Worm (Caenorhabditis elegans) whole organism, early embryonic: ENCODE results near the gene col-96.
A peak's percentile ranks its signal among the peaks of the same experiment; 100 is the strongest.

ENCODE experiments used
- B0310.2 ChIP-seq: sonication (generic microtip); optimal IDR thresholded peaks from 2 replicates; lab custom pipeline; 2016; ENCODE audit warnings: mild to moderate bottlenecking, missing genetic modification characterization, missing compliant biosample characterization
- F13C5.2 ChIP-seq: sonication (generic microtip); optimal IDR thresholded peaks from 2 replicates; lab custom pipeline; 2017; ENCODE audit warnings: mild to moderate bottlenecking, missing genetic modification characterization, inconsistent platforms, missing compliant biosample characterization
- aly-1 ChIP-seq: sonication (generic microtip); optimal IDR thresholded peaks from 2 replicates; lab custom pipeline; 2016; ENCODE audit warnings: missing genetic modification characterization, missing compliant biosample characterization
- ama-1 ChIP-seq: fragments of 150-350 bp; optimal IDR thresholded peaks from 2 replicates; lab custom pipeline; 2014
- ceh-13 ChIP-seq: fragments of 200-800 bp; sonication (Bioruptor generic); optimal IDR thresholded peaks from 2 replicates; lab custom pipeline; 2018; ENCODE audit warnings: mild to moderate bottlenecking, missing genetic modification characterization, missing compliant biosample characterization
- ceh-36 ChIP-seq: sonication (generic microtip); optimal IDR thresholded peaks from 2 replicates; lab custom pipeline; 2016; ENCODE audit warnings: missing genetic modification characterization, inconsistent platforms, missing compliant biosample characterization
- ets-7 ChIP-seq: sonication (generic microtip); optimal IDR thresholded peaks from 2 replicates; lab custom pipeline; 2016; ENCODE audit warnings: missing genotype, missing genetic modification characterization, missing compliant biosample characterization
- flt-1 ChIP-seq: fragments of 200-800 bp; sonication (Bioruptor generic); IDR thresholded peaks from 2 replicates; pipeline ENCODE4 v1.3.6; 2022; ENCODE audit warnings: missing genetic modification characterization, missing compliant biosample characterization
- hmbx-1 ChIP-seq: sonication (generic microtip); optimal IDR thresholded peaks from 2 replicates; lab custom pipeline; 2016; ENCODE audit warnings: mild to moderate bottlenecking, missing genetic modification characterization, missing compliant biosample characterization
- hmg-4 ChIP-seq: fragments of 200-800 bp; sonication (Bioruptor generic); optimal IDR thresholded peaks from 2 replicates; lab custom pipeline; 2018; ENCODE audit warnings: mild to moderate bottlenecking, missing genetic modification characterization, missing compliant biosample characterization
- hnd-1 ChIP-seq: sonication (generic microtip); optimal IDR thresholded peaks from 2 replicates; lab custom pipeline; 2016; ENCODE audit warnings: missing genetic modification characterization, missing compliant biosample characterization
- pes-1 ChIP-seq: fragments of 200-800 bp; sonication (Bioruptor generic); IDR thresholded peaks from 2 replicates; pipeline ENCODE4 v1.3.6; 2022; ENCODE audit warnings: missing genetic modification reagents, missing genetic modification characterization, missing compliant biosample characterization
- scrt-1 ChIP-seq: fragments of 200-800 bp; sonication (Bioruptor generic); IDR thresholded peaks from 2 replicates; pipeline ENCODE4 v1.3.6; 2022; ENCODE audit warnings: missing genetic modification characterization, missing compliant biosample characterization
- sea-1 ChIP-seq: fragments of 200-800 bp; sonication (Bioruptor generic); conservative IDR thresholded peaks from 2 replicates; pipeline ENCODE4 v1.3.6; 2022; ENCODE audit warnings: missing genetic modification characterization, missing compliant biosample characterization
- tbx-11 ChIP-seq: fragments of 200-800 bp; sonication (Bioruptor generic); IDR thresholded peaks from 2 replicates; pipeline ENCODE4 v1.3.6; 2022; ENCODE audit warnings: missing genetic modification characterization, missing compliant biosample characterization
- tbx-37 ChIP-seq: fragments of 200-800 bp; sonication (Bioruptor generic); conservative IDR thresholded peaks from 2 replicates; pipeline ENCODE4 v1.3.6; 2022; ENCODE audit warnings: missing genetic modification reagents, missing genetic modification characterization, missing compliant biosample characterization
- tra-4 ChIP-seq: sonication (generic microtip); optimal IDR thresholded peaks from 2 replicates; lab custom pipeline; 2017; ENCODE audit warnings: missing genetic modification characterization, missing compliant biosample characterization

The col-96 gene

ce11 chrIII:11694506-11694947 lies 12.0 kb downstream of the col-96 start:
- 0 out of 2 replicates have a peak, but pooled peaks have one; percentile 9 for TF ChIP-seq scrt-1 (GFP tag; lab: Robert Waterston, UW)
- TF ChIP-seq B0310.2 (tag; lab: Kevin White, UChicago), result no peak

- TF ChIP-seq hmbx-1, result no peak
- no peak for TF ChIP-seq aly-1
- no peak for TF ChIP-seq flt-1
- no peak for TF ChIP-seq B0310.2 (tag; lab: Kevin White, UChicago)
- TF ChIP-seq tbx-37, result no peak
- no peak for TF ChIP-seq ama-1 (lab: Kevin White, UChicago)
- TF ChIP-seq F13C5.2 (tag; lab: Kevin White, UChicago), result no peak
- no peak for TF ChIP-seq scrt-1 (GFP tag; lab: Robert Waterston, UW)
- no peak for TF ChIP-seq hnd-1 (tag; lab: Kevin White, UChicago)
- TF ChIP-seq tra-4 (tag; lab: Kevin White, UChicago), result no peak
- no peak for TF ChIP-seq tbx-11 (GFP tag; lab: Robert Waterston, UW)
- no peak for TF ChIP-seq ceh-36 (tag; lab: Kevin White, UChicago)
- TF ChIP-seq sea-1 (GFP tag; lab: Robert Waterston, UW), result no peak
- TF ChIP-seq ceh-13 (GFP tag; lab: Kevin White, UChicago), result no peak
- no peak for TF ChIP-seq pes-1 (GFP tag; lab: Robert Waterston, UW)
- no peak for TF ChIP-seq ets-7 (tag; lab: Kevin White, UChicago)
These were observed 14.2 kb downstream of the col-96 start for ce11 chrIII:11692380-11692779.

ce11 chrIII:11689887-11690286 lies 16.7 kb downstream of the col-96 start:
- no peak for TF ChIP-seq hmbx-1
- no peak for TF ChIP-seq hmg-4 (GFP tag; lab: Kevin White, UChicago)
- TF ChIP-seq ceh-36 (tag; lab: Kevin White, UChicago), result no peak
- TF ChIP-seq ceh-13 (GFP tag; lab: Kevin White, UChicago), result no peak
- TF ChIP-seq ets-7 (tag; lab: Kevin White, UChicago), result no peak
- no peak for TF ChIP-seq F13C5.2 (tag; lab: Kevin White, UChicago)
- no peak for TF ChIP-seq B0310.2 (tag; lab: Kevin White, UChicago)
- no peak for TF ChIP-seq scrt-1 (GFP tag; lab: Robert Waterston, UW)
- no peak for TF ChIP-seq pes-1 (GFP tag; lab: Robert Waterston, UW)
- TF ChIP-seq hnd-1 (tag; lab: Kevin White, UChicago), result no peak
- TF ChIP-seq tra-4 (tag; lab: Kevin White, UChicago), result no peak
- no peak for TF ChIP-seq sea-1 (GFP tag; lab: Robert Waterston, UW)
- TF ChIP-seq aly-1, result no peak
- TF ChIP-seq tbx-37, result no peak
- no peak for TF ChIP-seq tbx-11 (GFP tag; lab: Robert Waterston, UW)
- no peak for TF ChIP-seq ama-1 (lab: Kevin White, UChicago)
- no peak for TF ChIP-seq flt-1

ce11 chrIII:11689303-11689702 lies 17.3 kb downstream of the col-96 start:
- TF ChIP-seq aly-1 (no peak), ceh-36 (tag; lab: Kevin White, UChicago) (no peak), hnd-1 (tag; lab: Kevin White, UChicago) (no peak), hmbx-1 (no peak), pes-1 (GFP tag; lab: Robert Waterston, UW) (no peak), flt-1 (no peak), B0310.2 (tag; lab: Kevin White, UChicago) (no peak), F13C5.2 (tag; lab: Kevin White, UChicago) (no peak), hmg-4 (GFP tag; lab: Kevin White, UChicago) (no peak), sea-1 (GFP tag; lab: Robert Waterston, UW) (no peak), tra-4 (tag; lab: Kevin White, UChicago) (no peak), tbx-37 (no peak), ets-7 (tag; lab: Kevin White, UChicago) (no peak), ama-1 (lab: Kevin White, UChicago) (no peak), scrt-1 (GFP tag; lab: Robert Waterston, UW) (no peak), tbx-11 (GFP tag; lab: Robert Waterston, UW) (no peak), ceh-13 (GFP tag; lab: Kevin White, UChicago) (no peak)

- TF ChIP-seq tbx-37, result no peak
- no peak for TF ChIP-seq flt-1
- no peak for TF ChIP-seq hmbx-1
- TF ChIP-seq scrt-1 (GFP tag; lab: Robert Waterston, UW), result no peak
- no peak for TF ChIP-seq hmg-4 (GFP tag; lab: Kevin White, UChicago)
- TF ChIP-seq tra-4 (tag; lab: Kevin White, UChicago), result no peak
- no peak for TF ChIP-seq pes-1 (GFP tag; lab: Robert Waterston, UW)
- no peak for TF ChIP-seq ceh-36 (tag; lab: Kevin White, UChicago)
- TF ChIP-seq aly-1, result no peak
These were observed 21.8 kb downstream of the col-96 start for ce11 chrIII:11684770-11685169.

- TF ChIP-seq tbx-11 (GFP tag; lab: Robert Waterston, UW) (no peak), aly-1 (no peak), ceh-36 (tag; lab: Kevin White, UChicago) (no peak), ceh-13 (GFP tag; lab: Kevin White, UChicago) (no peak), B0310.2 (tag; lab: Kevin White, UChicago) (no peak), hmbx-1 (no peak), sea-1 (GFP tag; lab: Robert Waterston, UW) (no peak), ama-1 (lab: Kevin White, UChicago) (no peak), flt-1 (no peak), hmg-4 (GFP tag; lab: Kevin White, UChicago) (no peak), ets-7 (tag; lab: Kevin White, UChicago) (no peak)
These were observed 22.8 kb downstream of the col-96 start for ce11 chrIII:11683790-11684189.

- TF ChIP-seq tbx-11 (GFP tag; lab: Robert Waterston, UW) (no peak), pes-1 (GFP tag; lab: Robert Waterston, UW) (no peak), B0310.2 (tag; lab: Kevin White, UChicago) (no peak), flt-1 (no peak), aly-1 (no peak), hmg-4 (GFP tag; lab: Kevin White, UChicago) (no peak), tbx-37 (no peak), ets-7 (tag; lab: Kevin White, UChicago) (no peak), ama-1 (lab: Kevin White, UChicago) (no peak)
These were observed 23.5 kb downstream of the col-96 start for ce11 chrIII:11683038-11683437.
